Fruit fly (Drosophila melanogaster): ENCODE measurements around the gene CG1523.

The CG1523 gene

dm6 chr3R:28819555-28820305, at the start of gene CG1523, which contains the start of gene CG1647 (continued):
- peak; percentile 62 for TF ChIP-seq CG9609 (GFP tag; optimal IDR thresholded peaks at IDR 0.05)
- TF ChIP-seq CG7928 (GFP tag; optimal IDR thresholded peaks at IDR 0.05) = peak; percentile 85
- TF ChIP-seq Six4 (GFP tag; optimal IDR thresholded peaks at IDR 0.05) = peak; percentile 52
- peak; percentile 55 for TF ChIP-seq zfh2 (GFP tag; optimal IDR thresholded peaks at IDR 0.05)
- TF ChIP-seq CG3163 (GFP tag; optimal IDR thresholded peaks at IDR 0.05) = peak; percentile 35
- peak; percentile 58 for TF ChIP-seq jumu (GFP tag; optimal IDR thresholded peaks at IDR 0.05)
- TF ChIP-seq CG6791 (GFP tag; IDR thresholded peaks at IDR 0.05; ENCODE audit: partially characterized antibody) = peak; percentile 39; the same call in 1 of the 3 replicates
- peak; percentile 76 for TF ChIP-seq grau (tag; optimal IDR thresholded peaks at IDR 0.05)
- no peak for TF ChIP-seq grn (GFP tag; optimal IDR thresholded peaks at IDR 0.05)
- no peak for TF ChIP-seq CG7839 (tag; optimal IDR thresholded peaks at IDR 0.05)
- no peak for TF ChIP-seq CG17912 (GFP tag; optimal IDR thresholded peaks at IDR 0.05)
- TF ChIP-seq shn (GFP tag; optimal IDR thresholded peaks at IDR 0.05) = peak; percentile 60
- 0 out of 3 replicates have a peak, but pooled peaks have one; percentile 35 for TF ChIP-seq so (GFP tag; IDR thresholded peaks at IDR 0.05)
- peak; percentile 57 for TF ChIP-seq CG16863 (GFP tag; optimal IDR thresholded peaks at IDR 0.05)
- peak; percentile 35; the same call in 1 of the 3 replicates for TF ChIP-seq CG11093 (GFP tag; IDR thresholded peaks at IDR 0.05)
- no peak for TF ChIP-seq Dp (GFP tag; optimal IDR thresholded peaks at IDR 0.05)
- peak; percentile 64 for TF ChIP-seq sug (tag; optimal IDR thresholded peaks at IDR 0.05)
- TF ChIP-seq vvl (GFP tag; IDR thresholded peaks at IDR 0.05) = peak; percentile 40; the same call in 1 of the 2 replicates
- no peak for TF ChIP-seq Kr (GFP tag; optimal IDR thresholded peaks at IDR 0.05)
- peak; percentile 57 for TF ChIP-seq CG1647 (GFP tag; optimal IDR thresholded peaks at IDR 0.05)
- TF ChIP-seq dysf (GFP tag; IDR thresholded peaks at IDR 0.05) = peak; percentile 63
- peak; percentile 31; the same call in 1 of the 2 replicates for TF ChIP-seq CG8765 (GFP tag; IDR thresholded peaks at IDR 0.05)
- TF ChIP-seq hkb (optimal IDR thresholded peaks at IDR 0.05) = no peak
- TF ChIP-seq hkb (GFP tag; IDR thresholded peaks at IDR 0.05) = 0 out of 2 replicates have a peak, but pooled peaks have one; percentile 40
- peak; percentile 38 for TF ChIP-seq wek (GFP tag; optimal IDR thresholded peaks at IDR 0.05)
- peak; percentile 49; the same call in 1 of the 3 replicates for TF ChIP-seq Dbx (GFP tag; IDR thresholded peaks at IDR 0.05)
- peak; percentile 34; the same call in 1 of the 2 replicates for TF ChIP-seq Drgx (GFP tag; IDR thresholded peaks at IDR 0.05)
- no peak for TF ChIP-seq Poxn (GFP tag; IDR thresholded peaks at IDR 0.05)
- TF ChIP-seq CG15601 (tag; optimal IDR thresholded peaks at IDR 0.05) = no peak
- no peak for TF ChIP-seq cad (GFP tag; optimal IDR thresholded peaks at IDR 0.05)
- peak; percentile 24 for TF ChIP-seq Dad (GFP tag; optimal IDR thresholded peaks at IDR 0.05)
- TF ChIP-seq CG14050 (GFP tag; IDR thresholded peaks at IDR 0.05) = 0 out of 3 replicates have a peak, but pooled peaks have one; percentile 26
- TF ChIP-seq CG32772 (GFP tag; IDR thresholded peaks at IDR 0.05) = peak; percentile 28
- TF ChIP-seq CG10979 (tag; optimal IDR thresholded peaks at IDR 0.05) = peak; percentile 71
- TF ChIP-seq sna (GFP tag; IDR thresholded peaks at IDR 0.05; ENCODE audit: partially characterized antibody) = peak; percentile 52; the same call in 1 of the 2 replicates
- TF ChIP-seq Vsx1 (GFP tag; optimal IDR thresholded peaks at IDR 0.05) = no peak
- peak; percentile 15; the same call in 1 of the 3 replicates for TF ChIP-seq CG34224 (GFP tag; IDR thresholded peaks at IDR 0.05; ENCODE audit: partially characterized antibody)
- TF ChIP-seq CG2678 (tag; optimal IDR thresholded peaks at IDR 0.05) = no peak
- no peak for TF ChIP-seq CkIIα-i1 (GFP tag; IDR thresholded peaks at IDR 0.05)
- no peak for TF ChIP-seq vfl (GFP tag; optimal IDR thresholded peaks at IDR 0.05)
- TF ChIP-seq CG2120 (GFP tag; optimal IDR thresholded peaks at IDR 0.05) = peak; percentile 70
- TF ChIP-seq Nf-YC (tag; optimal IDR thresholded peaks at IDR 0.05) = no peak
- no peak for TF ChIP-seq tup (GFP tag; optimal IDR thresholded peaks at IDR 0.05)
- TF ChIP-seq CG13424 (tag; optimal IDR thresholded peaks at IDR 0.05) = peak; percentile 82
- TF ChIP-seq CG12659 (GFP tag; optimal IDR thresholded peaks at IDR 0.05) = peak; percentile 67
- TF ChIP-seq fd64A (GFP tag; optimal IDR thresholded peaks at IDR 0.05) = no peak
- TF ChIP-seq ind (GFP tag; optimal IDR thresholded peaks at IDR 0.05) = peak; percentile 60
- TF ChIP-seq CG15073 (GFP tag; optimal IDR thresholded peaks at IDR 0.05) = no peak
- TF ChIP-seq CG15011 (GFP tag; optimal IDR thresholded peaks at IDR 0.05) = no peak
